Worm (Caenorhabditis elegans) whole organism, L4/young adult: ENCODE measurements around the gene acs-15.

Source experiments
- W03F9.2 ChIP-seq: fragments of 150-350 bp; optimal IDR thresholded peaks from 2 replicates; lab custom pipeline; 2014; ENCODE audit warnings: missing biosample characterization, missing genetic modification characterization
- dao-5 ChIP-seq: sonication (generic microtip); optimal IDR thresholded peaks from 2 replicates; lab custom pipeline; 2016; ENCODE audit warnings: missing genotype, missing genetic modification characterization, moderate library complexity, missing compliant biosample characterization
- him-1 ChIP-seq: sonication (generic microtip); optimal IDR thresholded peaks from 2 replicates; lab custom pipeline; 2016; ENCODE audit warnings: missing genotype, missing genetic modification reagents, missing genetic modification characterization, missing compliant biosample characterization

- TF ChIP-seq him-1 (tag; lab: Kevin White, UChicago) (no peak), W03F9.2 (tag; lab: Kevin White, UChicago) (no peak), dao-5 (tag; lab: Kevin White, UChicago) (no peak)
These were observed 23.3 kb upstream of the acs-15 start, which contains the start of the genes fbxc-24 and fbxc-27 for ce11 chrII:909554-909953.
